Fruit fly (Drosophila melanogaster) whole organism, prepupa: Measurements from ENCODE around the gene Adgf-D.

Experiments
- Blimp-1 ChIP-seq: fragments of 200-800 bp; sonication (Bioruptor generic); optimal IDR thresholded peaks from 3 replicates; lab custom pipeline; 2017; ENCODE audit warnings: missing biosample characterization, missing genetic modification characterization, mild to moderate bottlenecking, moderate library complexity, missing genetic modification reagents
- CG10631 ChIP-seq: fragments of 200-800 bp; sonication (Bioruptor generic); optimal IDR thresholded peaks from 2 replicates; lab custom pipeline; 2016; ENCODE audit warnings: missing biosample characterization, missing genetic modification characterization
- CG11762 ChIP-seq: fragments of 200-800 bp; sonication (Bioruptor generic); optimal IDR thresholded peaks from 3 replicates; lab custom pipeline; 2016; ENCODE audit warnings: missing biosample characterization, missing genetic modification characterization; ENCODE audit not compliant: insufficient read depth
- CG11902 ChIP-seq: fragments of 200-800 bp; sonication (Bioruptor generic); optimal IDR thresholded peaks from 3 replicates; lab custom pipeline; 2016; ENCODE audit warnings: missing biosample characterization, missing genetic modification characterization
- CG3032 ChIP-seq: fragments of 200-800 bp; optimal IDR thresholded peaks from 2 replicates; lab custom pipeline; 2019; ENCODE audit warnings: missing biosample characterization, mild to moderate bottlenecking, missing genetic modification characterization, moderate library complexity
- CG31627 ChIP-seq: fragments of 200-800 bp; sonication (Bioruptor generic); optimal IDR thresholded peaks from 3 replicates; lab custom pipeline; 2016; ENCODE audit warnings: missing biosample characterization, missing genetic modification characterization
- CG32006 ChIP-seq: fragments of 200-800 bp; sonication (Bioruptor generic); optimal IDR thresholded peaks from 3 replicates; lab custom pipeline; 2017; ENCODE audit warnings: missing biosample characterization, mild to moderate bottlenecking, missing genetic modification characterization
- CG34406 ChIP-seq: fragments of 200-800 bp; sonication (Bioruptor generic); optimal IDR thresholded peaks from 3 replicates; lab custom pipeline; 2016; ENCODE audit warnings: missing biosample characterization, missing genetic modification characterization
- CG3919 ChIP-seq: fragments of 200-800 bp; sonication (Bioruptor generic); optimal IDR thresholded peaks from 3 replicates; lab custom pipeline; 2016; ENCODE audit warnings: missing biosample characterization, missing genetic modification characterization
- CG4318 ChIP-seq: fragments of 200-800 bp; sonication (Bioruptor generic); optimal IDR thresholded peaks from 3 replicates; lab custom pipeline; 2017; ENCODE audit warnings: missing biosample characterization, mild to moderate bottlenecking, missing genetic modification characterization
- CG6163 ChIP-seq: fragments of 200-800 bp; sonication (Bioruptor generic); IDR thresholded peaks from 3 replicates; pipeline ENCODE4 v1.3.6; 2022; ENCODE audit warnings: missing biosample characterization, missing genetic modification characterization
- CG6276 ChIP-seq: fragments of 200-800 bp; sonication (Bioruptor generic); optimal IDR thresholded peaks from 2 replicates; lab custom pipeline; 2017; ENCODE audit warnings: missing biosample characterization, mild to moderate bottlenecking, missing genetic modification characterization
- CG6792 ChIP-seq: fragments of 200-800 bp; sonication (Bioruptor generic); optimal IDR thresholded peaks from 3 replicates; lab custom pipeline; 2016; ENCODE audit warnings: missing biosample characterization, missing genetic modification characterization
- CG6808 ChIP-seq: fragments of 200-800 bp; sonication (Bioruptor generic); optimal IDR thresholded peaks from 3 replicates; lab custom pipeline; 2017; ENCODE audit warnings: missing biosample characterization, missing genetic modification characterization, mild to moderate bottlenecking, moderate library complexity, missing genetic modification reagents
- CG7368 ChIP-seq: fragments of 200-800 bp; sonication (Bioruptor generic); optimal IDR thresholded peaks from 3 replicates; lab custom pipeline; 2016; ENCODE audit warnings: missing biosample characterization, missing genetic modification characterization
- CG8319 ChIP-seq: fragments of 200-800 bp; sonication (Bioruptor generic); optimal IDR thresholded peaks from 3 replicates; lab custom pipeline; 2016; ENCODE audit warnings: missing biosample characterization, missing genetic modification characterization
- CG9139 ChIP-seq: fragments of 200-800 bp; sonication (Bioruptor generic); optimal IDR thresholded peaks from 3 replicates; lab custom pipeline; 2017; ENCODE audit warnings: missing biosample characterization, mild to moderate bottlenecking, missing genetic modification characterization
- Eip75B ChIP-seq: fragments of 200-800 bp; sonication (Bioruptor generic); optimal IDR thresholded peaks from 3 replicates; lab custom pipeline; 2016; ENCODE audit warnings: missing biosample characterization, missing genetic modification characterization
- Eip78C ChIP-seq: fragments of 200-800 bp; sonication (Bioruptor generic); peaks from one replicate; lab custom pipeline; 2016; ENCODE audit warnings: missing biosample characterization, missing genetic modification characterization
- Eip93F ChIP-seq: fragments of 200-800 bp; sonication (Bioruptor generic); optimal IDR thresholded peaks from 2 replicates; lab custom pipeline; 2016; ENCODE audit warnings: missing biosample characterization, mild to moderate bottlenecking, missing genetic modification characterization
- Ets21C ChIP-seq: fragments of 200-800 bp; sonication (Bioruptor generic); optimal IDR thresholded peaks from 3 replicates; lab custom pipeline; 2016; ENCODE audit warnings: missing biosample characterization, missing genetic modification characterization
- Ets96B ChIP-seq: fragments of 200-800 bp; optimal IDR thresholded peaks from 2 replicates; lab custom pipeline; 2019; ENCODE audit warnings: missing biosample characterization, mild to moderate bottlenecking, missing genetic modification characterization, moderate library complexity
- Gug ChIP-seq: fragments of 200-800 bp; sonication (Bioruptor generic); IDR thresholded peaks from 2 replicates; pipeline ENCODE4 v1.3.6; 2022; ENCODE audit warnings: missing biosample characterization, missing genetic modification characterization
- Hr38 ChIP-seq: sonication (Bioruptor generic); optimal IDR thresholded peaks from 2 replicates; lab custom pipeline; 2016; ENCODE audit warnings: missing biosample characterization, missing genetic modification characterization
- Hr39 ChIP-seq: fragments of 200-800 bp; sonication (Bioruptor generic); optimal IDR thresholded peaks from 2 replicates; lab custom pipeline; 2016; ENCODE audit warnings: missing biosample characterization, missing genetic modification characterization
- Hr4 ChIP-seq: fragments of 200-800 bp; sonication (Bioruptor generic); optimal IDR thresholded peaks from 3 replicates; lab custom pipeline; 2016; ENCODE audit warnings: missing biosample characterization, missing genetic modification characterization
- Lpt ChIP-seq: fragments of 200-800 bp; sonication (Bioruptor generic); optimal IDR thresholded peaks from 3 replicates; lab custom pipeline; 2016; ENCODE audit warnings: missing biosample characterization, missing genetic modification characterization
- Met ChIP-seq: fragments of 200-800 bp; sonication (Bioruptor generic); optimal IDR thresholded peaks from 3 replicates; lab custom pipeline; 2016; ENCODE audit warnings: missing biosample characterization, missing genetic modification characterization
- OdsH ChIP-seq: fragments of 200-800 bp; sonication (Bioruptor generic); optimal IDR thresholded peaks from 3 replicates; lab custom pipeline; 2016; ENCODE audit warnings: missing biosample characterization, missing genetic modification characterization
- Sox102F ChIP-seq: fragments of 200-800 bp; sonication (Bioruptor generic); optimal IDR thresholded peaks from 2 replicates; lab custom pipeline; 2016; ENCODE audit warnings: missing biosample characterization, mild to moderate bottlenecking, missing genetic modification characterization
- Sox14 ChIP-seq: fragments of 200-800 bp; sonication (Bioruptor generic); optimal IDR thresholded peaks from 3 replicates; lab custom pipeline; 2016; ENCODE audit warnings: missing biosample characterization, missing genetic modification characterization
- Sox15 ChIP-seq: fragments of 200-800 bp; sonication (Bioruptor generic); optimal IDR thresholded peaks from 3 replicates; lab custom pipeline; 2016; ENCODE audit warnings: missing biosample characterization, missing genetic modification characterization
- achi ChIP-seq: fragments of 200-800 bp; sonication (Bioruptor generic); optimal IDR thresholded peaks from 3 replicates; lab custom pipeline; 2016; ENCODE audit warnings: missing biosample characterization, missing genetic modification characterization
- dac ChIP-seq: fragments of 200-800 bp; sonication (Bioruptor generic); optimal IDR thresholded peaks from 2 replicates; lab custom pipeline; 2017; ENCODE audit warnings: missing biosample characterization, mild to moderate bottlenecking, missing genetic modification characterization
- dsx ChIP-seq: fragments of 200-800 bp; optimal IDR thresholded peaks from 3 replicates; lab custom pipeline; 2019; ENCODE audit warnings: missing biosample characterization, mild to moderate bottlenecking, missing genetic modification characterization, moderate library complexity; ENCODE audit not compliant: poor library complexity, severe bottlenecking
- eg ChIP-seq: fragments of 200-800 bp; sonication (Bioruptor generic); IDR thresholded peaks from 3 replicates; pipeline ENCODE4 v1.3.6; 2022; ENCODE audit warnings: missing biosample characterization, missing genetic modification characterization
- fd85E ChIP-seq: fragments of 200-800 bp; sonication (Bioruptor generic); optimal IDR thresholded peaks from 3 replicates; lab custom pipeline; 2016; ENCODE audit warnings: missing biosample characterization, missing genetic modification characterization
- fkh ChIP-seq: fragments of 200-800 bp; sonication (Bioruptor generic); optimal IDR thresholded peaks from 3 replicates; lab custom pipeline; 2017; ENCODE audit warnings: missing biosample characterization, mild to moderate bottlenecking, missing genetic modification characterization, moderate library complexity
- net ChIP-seq: fragments of 200-800 bp; sonication (Bioruptor generic); optimal IDR thresholded peaks from 3 replicates; lab custom pipeline; 2016; ENCODE audit warnings: missing biosample characterization, missing genetic modification characterization
- pdm3 ChIP-seq: fragments of 200-800 bp; sonication (Bioruptor generic); optimal IDR thresholded peaks from 3 replicates; lab custom pipeline; 2016; ENCODE audit warnings: missing biosample characterization, missing genetic modification characterization
- spab ChIP-seq: fragments of 200-800 bp; sonication (Bioruptor generic); optimal IDR thresholded peaks from 2 replicates; lab custom pipeline; 2017; ENCODE audit warnings: missing biosample characterization, mild to moderate bottlenecking, missing genetic modification characterization, missing genetic modification reagents
- ss ChIP-seq, 2 experiments: fragments of 200-800 bp; sonication (Bioruptor generic); optimal IDR thresholded peaks; 2 replicates in 1 of 2; 3 replicates in 1 of 2; lab custom pipeline; 2017 to 2018; ENCODE audit warnings: mild to moderate bottlenecking in 2 of 2, missing biosample characterization in 2 of 2, missing genetic modification characterization in 2 of 2, moderate library complexity in 1 of 2
- svp ChIP-seq: fragments of 200-800 bp; sonication (Bioruptor generic); peaks from one replicate; lab custom pipeline; 2016; ENCODE audit warnings: missing biosample characterization, missing genetic modification characterization
- topi ChIP-seq: fragments of 200-800 bp; sonication (Bioruptor generic); optimal IDR thresholded peaks from 3 replicates; lab custom pipeline; 2016; ENCODE audit warnings: missing biosample characterization, missing genetic modification characterization

The Adgf-D gene

dm6 chr3R:13720798-13721197 is 15.6 kb upstream of the Adgf-D start:
- TF ChIP-seq eg, result no peak
- TF ChIP-seq CG11902 (GFP tag; lab: Kevin White, UChicago), result no peak
- no peak for TF ChIP-seq fd85E (GFP tag; lab: Kevin White, UChicago)
- TF ChIP-seq svp, result no peak
- no peak for TF ChIP-seq topi (GFP tag; lab: Kevin White, UChicago)
- TF ChIP-seq CG11762 (GFP tag; lab: Kevin White, UChicago), result no peak
- no peak for TF ChIP-seq Hr38
- TF ChIP-seq Eip93F (GFP tag; lab: Kevin White, UChicago), result no peak
- no peak for TF ChIP-seq dsx (GFP tag; lab: Kevin White, UChicago)
- TF ChIP-seq Met, result no peak
- TF ChIP-seq CG6163, result no peak
- no peak for TF ChIP-seq dac

DNA sequence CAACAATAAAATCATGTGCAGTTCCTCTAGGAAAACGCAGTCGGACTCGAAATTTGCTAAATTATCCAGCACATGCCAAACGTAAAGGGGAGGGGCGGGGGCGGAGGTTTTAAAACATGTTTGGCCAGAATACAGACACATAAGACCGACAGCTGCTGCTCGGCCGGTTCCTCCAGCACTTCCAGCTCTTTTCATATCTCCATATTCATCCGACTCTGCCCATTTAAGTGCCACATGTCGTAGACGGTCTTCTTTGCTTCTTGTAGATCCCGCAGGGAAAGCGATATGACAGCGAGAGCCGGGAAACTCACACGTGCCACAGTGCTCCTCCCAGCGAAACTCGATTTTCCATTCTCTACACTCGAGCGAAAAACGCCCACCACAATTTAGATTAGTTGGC is 13.9 kb upstream of the Adgf-D start:
- TF ChIP-seq Sox14 (GFP tag; lab: Kevin White, UChicago) (no peak), CG34406 (GFP tag; lab: Kevin White, UChicago) (no peak), ss (GFP tag; optimal IDR thresholded peaks at IDR 0.05; lab: Kevin White, UChicago) (peak in 1 of 2 experiments; percentile 12), Sox15 (GFP tag; lab: Kevin White, UChicago) (no peak), CG7368 (GFP tag; lab: Kevin White, UChicago) (no peak), Hr4 (GFP tag; lab: Kevin White, UChicago) (no peak), CG3032 (tag; lab: Kevin White, UChicago) (no peak), dsx (GFP tag; lab: Kevin White, UChicago) (no peak), Eip78C (GFP tag; lab: Kevin White, UChicago) (peak; percentile 44), CG8319 (GFP tag; lab: Kevin White, UChicago) (no peak), eg (no peak), CG10631 (no peak), Eip93F (GFP tag; lab: Kevin White, UChicago) (no peak)

- no peak for TF ChIP-seq CG10631
- TF ChIP-seq Lpt, result no peak
- no peak for TF ChIP-seq CG9139 (GFP tag; lab: Kevin White, UChicago)
- TF ChIP-seq Sox14 (GFP tag; lab: Kevin White, UChicago), result no peak
- no peak for TF ChIP-seq spab
- TF ChIP-seq Sox102F (GFP tag; lab: Kevin White, UChicago), result no peak
- TF ChIP-seq Ets96B (tag; lab: Kevin White, UChicago), result no peak
- TF ChIP-seq fkh (GFP tag; lab: Kevin White, UChicago), result no peak
- no peak for TF ChIP-seq achi (GFP tag; lab: Kevin White, UChicago)
- no peak for TF ChIP-seq Hr38
- no peak for TF ChIP-seq CG32006 (GFP tag; lab: Kevin White, UChicago)
- no peak for TF ChIP-seq Eip93F (GFP tag; lab: Kevin White, UChicago)
- no peak for TF ChIP-seq fd85E (GFP tag; lab: Kevin White, UChicago)
- no peak for TF ChIP-seq CG3919
Observed at dm6 chr3R:13718076-13718475, 12.9 kb upstream of the Adgf-D start, which contains the start of gene Ubc87F. Gene Ubc87F, minus strand, starts transcription at chr3R:13718176.

DNA sequence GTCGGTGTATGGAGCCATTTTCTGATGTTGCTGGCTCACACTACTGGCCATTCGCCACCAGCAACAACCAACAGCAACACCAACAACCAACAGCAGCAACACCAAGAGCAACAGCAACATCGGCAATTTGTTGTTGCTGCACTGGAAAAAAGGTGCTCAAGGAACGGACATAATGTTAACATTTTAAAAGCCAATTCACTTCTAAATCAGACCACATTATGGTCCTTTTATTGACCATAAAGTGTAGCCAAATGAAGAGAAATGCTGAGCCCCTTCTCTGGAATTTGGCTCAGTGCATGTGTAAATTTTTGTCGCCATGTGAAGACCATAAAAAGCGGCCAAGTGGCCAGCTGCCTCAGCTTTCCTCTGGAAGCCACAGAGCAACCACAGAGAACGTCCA is 11.6 kb upstream of the Adgf-D start:
- peak; percentile 71 for TF ChIP-seq CG6808 (GFP tag; lab: Kevin White, UChicago)
- TF ChIP-seq Hr39 (GFP tag; lab: Kevin White, UChicago), result peak; percentile 67
- TF ChIP-seq fkh (GFP tag; lab: Kevin White, UChicago), result no peak
- TF ChIP-seq CG6276 (GFP tag; lab: Kevin White, UChicago), result peak; percentile 87
- peak; percentile 81 for TF ChIP-seq CG6792
- TF ChIP-seq Hr38, result peak; percentile 64
- peak; percentile 45 for TF ChIP-seq Ets21C (GFP tag; lab: Kevin White, UChicago)
- peak; percentile 30 for TF ChIP-seq CG11902 (GFP tag; lab: Kevin White, UChicago)
- peak; percentile 87 for TF ChIP-seq OdsH (GFP tag; lab: Kevin White, UChicago)
- peak; percentile 57 for TF ChIP-seq CG31627 (GFP tag; lab: Kevin White, UChicago)
- peak; percentile 93 for TF ChIP-seq CG32006 (GFP tag; lab: Kevin White, UChicago)
- peak; percentile 64 for TF ChIP-seq Ets96B (tag; lab: Kevin White, UChicago)
- peak; percentile 90 to 91 for TF ChIP-seq ss (GFP tag; optimal IDR thresholded peaks at IDR 0.05; lab: Kevin White, UChicago)
- peak; percentile 51 for TF ChIP-seq CG34406 (GFP tag; lab: Kevin White, UChicago)
- TF ChIP-seq Eip78C (GFP tag; lab: Kevin White, UChicago), result peak; percentile 99
- peak; percentile 70 for TF ChIP-seq dsx (GFP tag; lab: Kevin White, UChicago)
- peak; percentile 64 for TF ChIP-seq CG11762 (GFP tag; lab: Kevin White, UChicago)
- TF ChIP-seq CG4318 (GFP tag; lab: Kevin White, UChicago), result peak; percentile 87
- peak; percentile 49 for TF ChIP-seq Sox102F (GFP tag; lab: Kevin White, UChicago)
- peak; percentile 92 for TF ChIP-seq Gug
- no peak for TF ChIP-seq Blimp-1 (GFP tag; lab: Kevin White, UChicago)
- TF ChIP-seq Sox14 (GFP tag; lab: Kevin White, UChicago), result peak; percentile 83
- TF ChIP-seq net (GFP tag; lab: Kevin White, UChicago), result peak; percentile 82
- peak; percentile 96 for TF ChIP-seq eg
- TF ChIP-seq Eip75B (GFP tag; lab: Kevin White, UChicago), result peak; percentile 88
- TF ChIP-seq pdm3, result peak; percentile 85
- TF ChIP-seq CG3919, result peak; percentile 85
